Worm (Caenorhabditis elegans) whole organism, L1 larva: ENCODE measurements around the gene F59F5.5.

Experiments
- C16A3.4 ChIP-seq: fragments of 150-350 bp; optimal IDR thresholded peaks from 2 replicates; lab custom pipeline; 2014; ENCODE audit warnings: missing biosample characterization, missing genetic modification characterization
- F16B12.6 ChIP-seq: fragments of 150-350 bp; optimal IDR thresholded peaks from 2 replicates; lab custom pipeline; 2014; ENCODE audit warnings: missing biosample characterization, missing genetic modification characterization
- Y116A8C.19 ChIP-seq: sonication (generic microtip); optimal IDR thresholded peaks from 2 replicates; lab custom pipeline; 2016; ENCODE audit warnings: missing compliant biosample characterization, missing genetic modification characterization, borderline replicate concordance
- aha-1 ChIP-seq: fragments of 150-350 bp; optimal IDR thresholded peaks from 2 replicates; lab custom pipeline; 2014; ENCODE audit warnings: missing biosample characterization, missing genetic modification characterization
- alr-1 ChIP-seq: fragments of 200-800 bp; sonication (Bioruptor generic); optimal IDR thresholded peaks from 2 replicates; lab custom pipeline; 2018; ENCODE audit warnings: borderline replicate concordance, mild to moderate bottlenecking, missing genetic modification characterization, missing compliant biosample characterization
- ama-1 ChIP-seq: fragments of 150-350 bp; optimal IDR thresholded peaks from 2 replicates; lab custom pipeline; 2014
- blmp-1 ChIP-seq: fragments of 150-350 bp; optimal IDR thresholded peaks from 2 replicates; lab custom pipeline; 2014; ENCODE audit warnings: missing biosample characterization, missing genetic modification characterization
- ceh-8 ChIP-seq: fragments of 200-800 bp; sonication (Bioruptor generic); optimal IDR thresholded peaks from 2 replicates; lab custom pipeline; 2018; ENCODE audit warnings: mild to moderate bottlenecking, missing genetic modification characterization, moderate library complexity, missing compliant biosample characterization
- ceh-82 ChIP-seq, 3 experiments: fragments of 150-350 bp in 1 of 3; sonication (generic microtip) in 2 of 3; optimal IDR thresholded peaks; 2 replicates each; lab custom pipeline; 2014 to 2017; ENCODE audit warnings: missing biosample characterization in 3 of 3, missing genetic modification characterization in 3 of 3
- ceh-88 ChIP-seq: fragments of 200-800 bp; sonication (Bioruptor generic); IDR thresholded peaks from 2 replicates; pipeline ENCODE4 v1.3.6; 2022; ENCODE audit warnings: missing genetic modification characterization, missing compliant biosample characterization
- ceh-90 ChIP-seq: sonication (generic microtip); optimal IDR thresholded peaks from 2 replicates; lab custom pipeline; 2016; ENCODE audit warnings: missing genetic modification characterization, missing compliant biosample characterization
- ces-1 ChIP-seq: fragments of 150-350 bp; optimal IDR thresholded peaks from 2 replicates; lab custom pipeline; 2014; ENCODE audit warnings: missing biosample characterization, missing genetic modification reagents, missing genetic modification characterization
- dsc-1 ChIP-seq: sonication (generic microtip); optimal IDR thresholded peaks from 2 replicates; lab custom pipeline; 2016; ENCODE audit warnings: mild to moderate bottlenecking, missing genetic modification characterization, missing compliant biosample characterization
- efl-1 ChIP-seq, 4 experiments: fragments of 150-350 bp; optimal IDR thresholded peaks in 3 of 4; peaks in 1 of 4; 1 replicate in 1 of 4; 2 replicates in 3 of 4; lab custom pipeline; 2014; ENCODE audit warnings: missing biosample characterization in 2 of 4, missing genetic modification characterization in 2 of 4, missing genetic modification reagents in 2 of 4
- elt-3 ChIP-seq, 6 experiments: fragments of 150-350 bp in 1 of 6; sonication (generic microtip); optimal IDR thresholded peaks; 2 replicates each; lab custom pipeline; 2017 to 2018; ENCODE audit warnings: missing biosample characterization in 6 of 6, missing genetic modification characterization in 6 of 6, inconsistent platforms in 1 of 6
- ets-5 ChIP-seq: fragments of 200-800 bp; sonication (Bioruptor generic); IDR thresholded peaks from 2 replicates; pipeline ENCODE4 v1.3.6; 2022; ENCODE audit warnings: missing genetic modification characterization, missing compliant biosample characterization
- fkh-10 ChIP-seq: sonication (generic microtip); optimal IDR thresholded peaks from 2 replicates; lab custom pipeline; 2017; ENCODE audit warnings: missing biosample characterization, missing genetic modification reagents, missing genetic modification characterization
- fkh-8 ChIP-seq: sonication (generic microtip); optimal IDR thresholded peaks from 2 replicates; lab custom pipeline; 2016; ENCODE audit warnings: mild to moderate bottlenecking, missing genetic modification characterization, missing compliant biosample characterization
- fos-1 ChIP-seq: fragments of 150-350 bp; optimal IDR thresholded peaks from 2 replicates; lab custom pipeline; 2014; ENCODE audit warnings: missing biosample characterization, missing genetic modification characterization
- hlh-17 ChIP-seq: fragments of 200-800 bp; sonication (Bioruptor generic); optimal IDR thresholded peaks from 2 replicates; lab custom pipeline; 2018; ENCODE audit warnings: missing genetic modification characterization, mild to moderate bottlenecking, missing compliant biosample characterization, moderate library complexity, borderline replicate concordance
- irx-1 ChIP-seq: sonication (generic microtip); optimal IDR thresholded peaks from 2 replicates; lab custom pipeline; 2016; ENCODE audit warnings: missing genetic modification characterization, missing compliant biosample characterization
- isw-1 ChIP-seq: fragments of 200-800 bp; sonication (Bioruptor generic); IDR thresholded peaks from 2 replicates; pipeline ENCODE4 v1.3.6; 2022; ENCODE audit warnings: missing genetic modification characterization, missing compliant biosample characterization
- jun-1 ChIP-seq: fragments of 150-350 bp; optimal IDR thresholded peaks from 2 replicates; lab custom pipeline; 2014; ENCODE audit warnings: missing biosample characterization, missing genetic modification reagents, missing genetic modification characterization
- lin-39 ChIP-seq: fragments of 150-350 bp; optimal IDR thresholded peaks from 2 replicates; lab custom pipeline; 2014; ENCODE audit warnings: missing biosample characterization, missing genetic modification reagents, missing genetic modification characterization
- lsy-2 ChIP-seq, 2 experiments: fragments of 150-350 bp; optimal IDR thresholded peaks; 2 replicates each; lab custom pipeline; 2014; ENCODE audit warnings: missing biosample characterization in 2 of 2, missing genetic modification characterization in 2 of 2
- mab-9 ChIP-seq: fragments of 200-800 bp; sonication (Bioruptor generic); IDR thresholded peaks from 2 replicates; pipeline ENCODE4 v1.3.6; 2022; ENCODE audit warnings: missing genetic modification reagents, missing genetic modification characterization, missing compliant biosample characterization
- mep-1 ChIP-seq: fragments of 150-350 bp; optimal IDR thresholded peaks from 2 replicates; lab custom pipeline; 2014; ENCODE audit warnings: missing biosample characterization, missing genetic modification characterization
- nhr-11 ChIP-seq: fragments of 150-350 bp; optimal IDR thresholded peaks from 2 replicates; lab custom pipeline; 2014; ENCODE audit warnings: missing biosample characterization, missing genetic modification characterization
- nhr-20 ChIP-seq: sonication (generic microtip); optimal IDR thresholded peaks from 2 replicates; lab custom pipeline; 2016; ENCODE audit warnings: mild to moderate bottlenecking, missing genetic modification characterization, missing compliant biosample characterization
- nhr-28 ChIP-seq: fragments of 150-350 bp; optimal IDR thresholded peaks from 2 replicates; lab custom pipeline; 2014; ENCODE audit warnings: missing biosample characterization, missing genetic modification characterization
- nhr-47 ChIP-seq: sonication (generic microtip); optimal IDR thresholded peaks from 2 replicates; lab custom pipeline; 2016; ENCODE audit warnings: mild to moderate bottlenecking, missing genetic modification characterization, moderate library complexity, missing compliant biosample characterization
- nhr-77 ChIP-seq: fragments of 150-350 bp; optimal IDR thresholded peaks from 2 replicates; lab custom pipeline; 2014; ENCODE audit warnings: missing biosample characterization, missing genetic modification characterization
- nhr-84 ChIP-seq: sonication (generic microtip); optimal IDR thresholded peaks from 2 replicates; lab custom pipeline; 2017; ENCODE audit warnings: missing biosample characterization, missing genetic modification characterization
- nhr-85 ChIP-seq: sonication (generic microtip); peaks from one replicate; lab custom pipeline; 2016; ENCODE audit warnings: missing genetic modification characterization, inconsistent platforms, missing compliant biosample characterization
- nhr-90 ChIP-seq: sonication (generic microtip); optimal IDR thresholded peaks from 2 replicates; lab custom pipeline; 2016; ENCODE audit warnings: mild to moderate bottlenecking, missing genetic modification characterization, missing compliant biosample characterization; ENCODE audit not compliant: poor library complexity
- pag-3 ChIP-seq: sonication (generic microtip); optimal IDR thresholded peaks from 2 replicates; lab custom pipeline; 2017; ENCODE audit warnings: missing genetic modification characterization, mild to moderate bottlenecking, missing compliant biosample characterization, antibody characterized with exemption, borderline replicate concordance; ENCODE audit not compliant: insufficient read depth
- pax-3 ChIP-seq: fragments of 200-800 bp; sonication (Bioruptor generic); optimal IDR thresholded peaks from 2 replicates; lab custom pipeline; 2018; ENCODE audit warnings: mild to moderate bottlenecking, missing genetic modification characterization, moderate library complexity, missing compliant biosample characterization
- rnt-1 ChIP-seq: sonication (generic microtip); optimal IDR thresholded peaks from 2 replicates; lab custom pipeline; 2016; ENCODE audit warnings: mild to moderate bottlenecking, missing genetic modification characterization, moderate library complexity, missing compliant biosample characterization
- snpc-4 ChIP-seq: fragments of 150-350 bp; optimal IDR thresholded peaks from 2 replicates; lab custom pipeline; 2014; ENCODE audit warnings: missing biosample characterization, missing genetic modification characterization
- snu-23 ChIP-seq: sonication (generic microtip); optimal IDR thresholded peaks from 2 replicates; lab custom pipeline; 2016; ENCODE audit warnings: missing genetic modification characterization, missing compliant biosample characterization
- sptf-1 ChIP-seq: fragments of 150-350 bp; optimal IDR thresholded peaks from 2 replicates; lab custom pipeline; 2014; ENCODE audit warnings: missing biosample characterization, missing genetic modification characterization
- sup-37 ChIP-seq: fragments of 200-800 bp; sonication (Bioruptor generic); optimal IDR thresholded peaks from 2 replicates; lab custom pipeline; 2018; ENCODE audit warnings: mild to moderate bottlenecking, missing genetic modification characterization, missing compliant biosample characterization
- tlp-1 ChIP-seq: fragments of 150-350 bp; optimal IDR thresholded peaks from 2 replicates; lab custom pipeline; 2014; ENCODE audit warnings: missing biosample characterization, missing genetic modification characterization
- unc-130 ChIP-seq: fragments of 150-350 bp; optimal IDR thresholded peaks from 2 replicates; lab custom pipeline; 2017; ENCODE audit warnings: missing biosample characterization, missing genetic modification characterization, inconsistent platforms
- unc-62 ChIP-seq: fragments of 150-350 bp; optimal IDR thresholded peaks from 2 replicates; lab custom pipeline; 2014; ENCODE audit warnings: missing biosample characterization, missing genetic modification reagents, missing genetic modification characterization
- xbp-1 ChIP-seq: sonication (generic microtip); optimal IDR thresholded peaks from 2 replicates; lab custom pipeline; 2016; ENCODE audit warnings: missing genetic modification characterization, missing compliant biosample characterization
- zag-1 ChIP-seq: fragments of 150-350 bp; optimal IDR thresholded peaks from 2 replicates; lab custom pipeline; 2014; ENCODE audit warnings: missing biosample characterization, missing genetic modification characterization
- ztf-11 ChIP-seq, 2 experiments: sonication (generic microtip); optimal IDR thresholded peaks; 2 replicates each; lab custom pipeline; 2016 to 2017; ENCODE audit warnings: missing genetic modification characterization in 2 of 2, missing biosample characterization in 1 of 2, missing compliant biosample characterization in 1 of 2

The F59F5.5 gene

DNA sequence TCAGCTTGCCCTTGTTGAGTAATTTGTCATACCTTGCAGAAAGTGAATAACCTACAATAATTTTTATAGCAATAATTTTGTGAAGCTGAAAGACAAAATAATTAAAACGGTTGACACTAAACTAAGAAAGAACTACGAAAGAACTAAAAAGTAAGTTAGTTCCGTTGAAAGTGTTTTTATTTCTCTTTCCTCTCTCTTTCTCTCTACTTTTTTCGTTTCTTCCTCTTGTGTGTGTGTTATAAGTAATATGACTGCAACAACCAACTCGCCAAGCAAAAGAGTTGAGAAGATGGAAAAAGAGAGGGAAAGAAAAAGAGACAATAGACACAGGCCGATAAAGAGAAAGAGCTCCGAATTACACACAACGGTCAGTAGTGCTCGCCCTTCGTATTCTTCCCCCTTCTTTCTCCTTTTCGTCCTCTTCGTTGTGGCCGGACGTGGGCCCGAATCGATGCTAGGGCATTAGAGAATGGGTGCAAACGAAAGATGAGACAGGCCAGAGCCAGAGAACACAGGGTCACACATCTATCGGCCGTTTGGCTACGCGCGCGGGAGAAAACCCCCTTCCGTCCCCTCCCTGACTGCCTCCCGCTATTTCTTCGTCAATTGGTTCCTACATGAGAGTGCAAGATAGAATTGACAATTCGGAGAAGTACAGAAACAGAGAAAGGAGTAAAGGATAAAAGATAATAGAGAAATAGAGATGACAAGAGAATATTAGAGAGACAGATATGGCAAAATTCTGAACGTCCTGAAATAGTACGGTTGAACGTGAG, 9.6 kb downstream of the F59F5.5 start, which contains the start of gene syd-2 (continued):
- TF ChIP-seq dsc-1 (tag; lab: Kevin White, UChicago) (peak; percentile 83), pax-3 (tag; lab: Kevin White, UChicago) (no peak), F16B12.6 (tag; lab: Kevin White, UChicago) (no peak), ama-1 (lab: Kevin White, UChicago) (no peak), elt-3 (tag; optimal IDR thresholded peaks at IDR 0.05; lab: Kevin White, UChicago) (peak in 1 of 6 experiments; percentile 11), isw-1 (peak; percentile 42; the same call in 1 of the 2 replicates), ceh-8 (GFP tag; lab: Kevin White, UChicago) (peak; percentile 23), fos-1 (tag; lab: Kevin White, UChicago) (peak; percentile 41), hlh-17 (GFP tag; lab: Kevin White, UChicago) (no peak), efl-1 (optimal IDR thresholded peaks at IDR 0.05; lab: Kevin White, UChicago) (peak; percentile 37 to 46), efl-1 (GFP tag; optimal IDR thresholded peaks at IDR 0.05 in 1 of 2; lab: Kevin White, UChicago) (peak in 1 of 2 experiments; percentile 73), nhr-11 (tag; lab: Kevin White, UChicago) (peak; percentile 3), ceh-90 (no peak), alr-1 (no peak), ces-1 (GFP tag; lab: Kevin White, UChicago) (no peak), C16A3.4 (tag; lab: Kevin White, UChicago) (peak; percentile 45), lin-39 (no peak), unc-130 (tag; lab: Kevin White, UChicago) (peak; percentile 36), nhr-84 (tag; lab: Kevin White, UChicago) (no peak), fkh-10 (GFP tag; lab: Kevin White, UChicago) (peak; percentile 83), snpc-4 (tag; lab: Kevin White, UChicago) (no peak), nhr-47 (tag; lab: Kevin White, UChicago) (peak; percentile 75), sup-37 (GFP tag; lab: Kevin White, UChicago) (peak; percentile 33), nhr-28 (no peak), mep-1 (tag; lab: Kevin White, UChicago) (peak; percentile 80), ztf-11 (tag; optimal IDR thresholded peaks at IDR 0.05; lab: Kevin White, UChicago) (peak in 1 of 2 experiments; percentile 70), Y116A8C.19 (tag; lab: Kevin White, UChicago) (no peak), ets-5 (GFP tag; lab: Robert Waterston, UW) (no peak), snu-23 (GFP tag; lab: Kevin White, UChicago) (peak; percentile 86), unc-62 (GFP tag; lab: Kevin White, UChicago) (no peak), nhr-20 (peak; percentile 82), jun-1 (peak; percentile 68), mab-9 (GFP tag; lab: Robert Waterston, UW) (no peak), lsy-2 (tag; optimal IDR thresholded peaks at IDR 0.05; lab: Kevin White, UChicago) (peak; percentile 43 to 70), blmp-1 (peak; percentile 65), irx-1 (tag; lab: Kevin White, UChicago) (peak; percentile 69), ceh-88 (no peak), nhr-77 (tag; lab: Kevin White, UChicago) (peak; percentile 74), aha-1 (tag; lab: Kevin White, UChicago) (no peak), rnt-1 (peak; percentile 72), tlp-1 (tag; lab: Kevin White, UChicago) (no peak), fkh-8 (peak; percentile 85), nhr-90 (peak; percentile 49), zag-1 (tag; lab: Kevin White, UChicago) (no peak), xbp-1 (tag; lab: Kevin White, UChicago) (peak; percentile 59), ceh-82 (tag; optimal IDR thresholded peaks at IDR 0.05; lab: Kevin White, UChicago) (peak; percentile 60 to 73 (median 67)), nhr-85 (peak; percentile 79), sptf-1 (tag; lab: Kevin White, UChicago) (no peak), pag-3 (no peak)
